Worm (Caenorhabditis elegans) whole organism, L1 larva: Measurements from ENCODE around the gene mlc-1.

ENCODE experiments used
- F16B12.6 ChIP-seq: fragments of 150-350 bp; optimal IDR thresholded peaks from 2 replicates; lab custom pipeline; 2014; ENCODE audit warnings: missing biosample characterization, missing genetic modification characterization
- Y116A8C.19 ChIP-seq: sonication (generic microtip); optimal IDR thresholded peaks from 2 replicates; lab custom pipeline; 2016; ENCODE audit warnings: missing compliant biosample characterization, missing genetic modification characterization, borderline replicate concordance
- aly-2 ChIP-seq: fragments of 150-350 bp; optimal IDR thresholded peaks from 2 replicates; lab custom pipeline; 2014; ENCODE audit warnings: missing biosample characterization, missing genetic modification characterization
- blmp-1 ChIP-seq: fragments of 150-350 bp; optimal IDR thresholded peaks from 2 replicates; lab custom pipeline; 2014; ENCODE audit warnings: missing biosample characterization, missing genetic modification characterization
- ceh-88 ChIP-seq: fragments of 200-800 bp; sonication (Bioruptor generic); IDR thresholded peaks from 2 replicates; pipeline ENCODE4 v1.3.6; 2022; ENCODE audit warnings: missing genetic modification characterization, missing compliant biosample characterization
- efl-1 ChIP-seq, 4 experiments: fragments of 150-350 bp; optimal IDR thresholded peaks in 3 of 4; peaks in 1 of 4; 1 replicate in 1 of 4; 2 replicates in 3 of 4; lab custom pipeline; 2014; ENCODE audit warnings: missing biosample characterization in 2 of 4, missing genetic modification characterization in 2 of 4, missing genetic modification reagents in 2 of 4
- efl-3 ChIP-seq: fragments of 200-800 bp; sonication (Bioruptor generic); optimal IDR thresholded peaks from 2 replicates; lab custom pipeline; 2018; ENCODE audit warnings: mild to moderate bottlenecking, missing genetic modification characterization, missing compliant biosample characterization
- elt-2 ChIP-seq: sonication (generic microtip); optimal IDR thresholded peaks from 2 replicates; lab custom pipeline; 2016; ENCODE audit warnings: missing genetic modification characterization, mild to moderate bottlenecking, inconsistent platforms, missing compliant biosample characterization, missing genetic modification reagents
- elt-3 ChIP-seq, 6 experiments: fragments of 150-350 bp in 1 of 6; sonication (generic microtip); optimal IDR thresholded peaks; 2 replicates each; lab custom pipeline; 2017 to 2018; ENCODE audit warnings: missing biosample characterization in 6 of 6, missing genetic modification characterization in 6 of 6, inconsistent platforms in 1 of 6
- ets-5 ChIP-seq: fragments of 200-800 bp; sonication (Bioruptor generic); IDR thresholded peaks from 2 replicates; pipeline ENCODE4 v1.3.6; 2022; ENCODE audit warnings: missing genetic modification characterization, missing compliant biosample characterization
- fkh-10 ChIP-seq: sonication (generic microtip); optimal IDR thresholded peaks from 2 replicates; lab custom pipeline; 2017; ENCODE audit warnings: missing biosample characterization, missing genetic modification reagents, missing genetic modification characterization
- fkh-4 ChIP-seq: sonication (generic microtip); optimal IDR thresholded peaks from 2 replicates; lab custom pipeline; 2016; ENCODE audit warnings: missing compliant biosample characterization, missing genetic modification characterization, borderline replicate concordance
- fos-1 ChIP-seq: fragments of 150-350 bp; optimal IDR thresholded peaks from 2 replicates; lab custom pipeline; 2014; ENCODE audit warnings: missing biosample characterization, missing genetic modification characterization
- grh-1 ChIP-seq: fragments of 200-800 bp; sonication (Bioruptor generic); IDR thresholded peaks from 2 replicates; pipeline ENCODE4 v1.3.6; 2022; ENCODE audit warnings: missing genetic modification reagents, missing genetic modification characterization, missing compliant biosample characterization
- hlh-4 ChIP-seq: sonication (generic microtip); optimal IDR thresholded peaks from 2 replicates; lab custom pipeline; 2016; ENCODE audit warnings: mild to moderate bottlenecking, missing genetic modification characterization, missing compliant biosample characterization
- hpl-2 ChIP-seq: fragments of 150-350 bp; optimal IDR thresholded peaks from 2 replicates; lab custom pipeline; 2014; ENCODE audit warnings: missing biosample characterization, missing genetic modification reagents, missing genetic modification characterization
- irx-1 ChIP-seq: sonication (generic microtip); optimal IDR thresholded peaks from 2 replicates; lab custom pipeline; 2016; ENCODE audit warnings: missing genetic modification characterization, missing compliant biosample characterization
- jun-1 ChIP-seq: fragments of 150-350 bp; optimal IDR thresholded peaks from 2 replicates; lab custom pipeline; 2014; ENCODE audit warnings: missing biosample characterization, missing genetic modification reagents, missing genetic modification characterization
- lin-13 ChIP-seq: fragments of 150-350 bp; optimal IDR thresholded peaks from 2 replicates; lab custom pipeline; 2014; ENCODE audit warnings: missing biosample characterization, missing genetic modification reagents, missing genetic modification characterization
- lin-14 ChIP-seq: fragments of 200-800 bp; sonication (Bioruptor generic); optimal IDR thresholded peaks from 2 replicates; lab custom pipeline; 2018; ENCODE audit warnings: mild to moderate bottlenecking, missing genetic modification characterization, moderate library complexity, missing compliant biosample characterization
- lin-35 ChIP-seq, 2 experiments: fragments of 150-350 bp; optimal IDR thresholded peaks; 2 replicates each; lab custom pipeline; 2014; ENCODE audit warnings: missing biosample characterization in 2 of 2, missing genetic modification characterization in 2 of 2, missing genetic modification reagents in 2 of 2
- lin-39 ChIP-seq: fragments of 150-350 bp; optimal IDR thresholded peaks from 2 replicates; lab custom pipeline; 2014; ENCODE audit warnings: missing biosample characterization, missing genetic modification reagents, missing genetic modification characterization
- lir-3 ChIP-seq: sonication (generic microtip); optimal IDR thresholded peaks from 2 replicates; lab custom pipeline; 2016; ENCODE audit warnings: mild to moderate bottlenecking, missing genetic modification characterization, moderate library complexity, missing compliant biosample characterization; ENCODE audit not compliant: poor library complexity
- lsy-2 ChIP-seq, 2 experiments: fragments of 150-350 bp; optimal IDR thresholded peaks; 2 replicates each; lab custom pipeline; 2014; ENCODE audit warnings: missing biosample characterization in 2 of 2, missing genetic modification characterization in 2 of 2
- mab-9 ChIP-seq: fragments of 200-800 bp; sonication (Bioruptor generic); IDR thresholded peaks from 2 replicates; pipeline ENCODE4 v1.3.6; 2022; ENCODE audit warnings: missing genetic modification reagents, missing genetic modification characterization, missing compliant biosample characterization
- mdl-1 ChIP-seq, 2 experiments: fragments of 150-350 bp; optimal IDR thresholded peaks; 2 replicates each; lab custom pipeline; 2014 to 2017; ENCODE audit warnings: missing biosample characterization in 2 of 2, missing genetic modification characterization in 2 of 2, inconsistent platforms in 1 of 2
- mef-2 ChIP-seq: fragments of 150-350 bp; optimal IDR thresholded peaks from 2 replicates; lab custom pipeline; 2014; ENCODE audit warnings: missing biosample characterization, missing genetic modification characterization
- nhr-11 ChIP-seq: fragments of 150-350 bp; optimal IDR thresholded peaks from 2 replicates; lab custom pipeline; 2014; ENCODE audit warnings: missing biosample characterization, missing genetic modification characterization
- nhr-19 ChIP-seq: fragments of 200-800 bp; sonication (Bioruptor generic); conservative IDR thresholded peaks from 2 replicates; pipeline ENCODE4 v1.3.6; 2022; ENCODE audit warnings: missing genetic modification characterization, missing compliant biosample characterization
- nhr-20 ChIP-seq: sonication (generic microtip); optimal IDR thresholded peaks from 2 replicates; lab custom pipeline; 2016; ENCODE audit warnings: mild to moderate bottlenecking, missing genetic modification characterization, missing compliant biosample characterization
- nhr-47 ChIP-seq: sonication (generic microtip); optimal IDR thresholded peaks from 2 replicates; lab custom pipeline; 2016; ENCODE audit warnings: mild to moderate bottlenecking, missing genetic modification characterization, moderate library complexity, missing compliant biosample characterization
- nhr-71 ChIP-seq: sonication (generic microtip); optimal IDR thresholded peaks from 2 replicates; lab custom pipeline; 2016; ENCODE audit warnings: mild to moderate bottlenecking, missing genetic modification characterization, moderate library complexity, missing compliant biosample characterization
- nhr-77 ChIP-seq: fragments of 150-350 bp; optimal IDR thresholded peaks from 2 replicates; lab custom pipeline; 2014; ENCODE audit warnings: missing biosample characterization, missing genetic modification characterization
- nhr-85 ChIP-seq: sonication (generic microtip); peaks from one replicate; lab custom pipeline; 2016; ENCODE audit warnings: missing genetic modification characterization, inconsistent platforms, missing compliant biosample characterization
- nhr-90 ChIP-seq: sonication (generic microtip); optimal IDR thresholded peaks from 2 replicates; lab custom pipeline; 2016; ENCODE audit warnings: mild to moderate bottlenecking, missing genetic modification characterization, missing compliant biosample characterization; ENCODE audit not compliant: poor library complexity
- pax-3 ChIP-seq: fragments of 200-800 bp; sonication (Bioruptor generic); optimal IDR thresholded peaks from 2 replicates; lab custom pipeline; 2018; ENCODE audit warnings: mild to moderate bottlenecking, missing genetic modification characterization, moderate library complexity, missing compliant biosample characterization
- pqm-1 ChIP-seq: sonication (generic microtip); optimal IDR thresholded peaks from 3 replicates; lab custom pipeline; 2017; ENCODE audit warnings: missing biosample characterization, missing genetic modification characterization
- snpc-4 ChIP-seq: fragments of 150-350 bp; optimal IDR thresholded peaks from 2 replicates; lab custom pipeline; 2014; ENCODE audit warnings: missing biosample characterization, missing genetic modification characterization
- snu-23 ChIP-seq: sonication (generic microtip); optimal IDR thresholded peaks from 2 replicates; lab custom pipeline; 2016; ENCODE audit warnings: missing genetic modification characterization, missing compliant biosample characterization
- sox-4 ChIP-seq: sonication (generic microtip); optimal IDR thresholded peaks from 2 replicates; lab custom pipeline; 2016; ENCODE audit warnings: missing genetic modification characterization, missing compliant biosample characterization
- swsn-7 ChIP-seq: sonication (generic microtip); optimal IDR thresholded peaks from 2 replicates; lab custom pipeline; 2016; ENCODE audit warnings: missing genetic modification characterization, missing compliant biosample characterization
- tlp-1 ChIP-seq: fragments of 150-350 bp; optimal IDR thresholded peaks from 2 replicates; lab custom pipeline; 2014; ENCODE audit warnings: missing biosample characterization, missing genetic modification characterization
- unc-130 ChIP-seq: fragments of 150-350 bp; optimal IDR thresholded peaks from 2 replicates; lab custom pipeline; 2017; ENCODE audit warnings: missing biosample characterization, missing genetic modification characterization, inconsistent platforms
- unc-30 ChIP-seq: sonication (generic microtip); optimal IDR thresholded peaks from 2 replicates; lab custom pipeline; 2017; ENCODE audit warnings: missing biosample characterization, missing genetic modification characterization
- unc-62 ChIP-seq: fragments of 150-350 bp; optimal IDR thresholded peaks from 2 replicates; lab custom pipeline; 2014; ENCODE audit warnings: missing biosample characterization, missing genetic modification reagents, missing genetic modification characterization
- unc-98 ChIP-seq: fragments of 200-800 bp; sonication (Bioruptor generic); IDR thresholded peaks from 2 replicates; pipeline ENCODE4 v1.3.6; 2022; ENCODE audit warnings: missing genetic modification characterization, missing compliant biosample characterization
- xbp-1 ChIP-seq: sonication (generic microtip); optimal IDR thresholded peaks from 2 replicates; lab custom pipeline; 2016; ENCODE audit warnings: missing genetic modification characterization, missing compliant biosample characterization
- ztf-4 ChIP-seq: fragments of 150-350 bp; optimal IDR thresholded peaks from 2 replicates; lab custom pipeline; 2014; ENCODE audit warnings: missing biosample characterization, missing genetic modification characterization

mlc-1 gene

ce11 chrX:17426712-17427111 is 32.3 kb upstream of the mlc-1 start:
- TF ChIP-seq efl-1 (optimal IDR thresholded peaks at IDR 0.05; lab: Kevin White, UChicago) (no peak), efl-1 (GFP tag; optimal IDR thresholded peaks at IDR 0.05 in 1 of 2; lab: Kevin White, UChicago) (no peak), lin-14 (GFP tag; lab: Kevin White, UChicago) (peak; percentile 22), nhr-85 (peak; percentile 94), mab-9 (GFP tag; lab: Robert Waterston, UW) (no peak), lin-13 (GFP tag; lab: Kevin White, UChicago) (no peak), mef-2 (tag; lab: Kevin White, UChicago) (no peak), Y116A8C.19 (no peak), grh-1 (GFP tag; lab: Robert Waterston, UW) (peak; percentile 63), irx-1 (tag; lab: Kevin White, UChicago) (no peak), nhr-90 (tag; lab: Kevin White, UChicago) (peak; percentile 14), mdl-1 (tag; optimal IDR thresholded peaks at IDR 0.05; lab: Kevin White, UChicago) (no peak), nhr-71 (tag; lab: Kevin White, UChicago) (peak; percentile 50), aly-2 (tag; lab: Kevin White, UChicago) (no peak), ztf-4 (no peak), unc-98 (GFP tag; lab: Robert Waterston, UW) (no peak), nhr-47 (tag; lab: Kevin White, UChicago) (no peak), jun-1 (tag; lab: Kevin White, UChicago) (no peak), snpc-4 (tag; lab: Kevin White, UChicago) (no peak), nhr-19 (GFP tag; lab: Robert Waterston, UW) (peak; percentile 9; the same call in 1 of the 2 replicates), nhr-20 (peak; percentile 80), pqm-1 (no peak), lin-35 (GFP tag; optimal IDR thresholded peaks at IDR 0.05; lab: Kevin White, UChicago) (peak in 1 of 2 experiments; percentile 22), nhr-11 (tag; lab: Kevin White, UChicago) (no peak), efl-3 (GFP tag; lab: Kevin White, UChicago) (no peak), ets-5 (GFP tag; lab: Robert Waterston, UW) (no peak), elt-2 (no peak), tlp-1 (tag; lab: Kevin White, UChicago) (no peak), snu-23 (GFP tag; lab: Kevin White, UChicago) (peak; percentile 18), ceh-88 (GFP tag; lab: Robert Waterston, UW) (no peak), unc-62 (no peak), pax-3 (tag; lab: Kevin White, UChicago) (no peak), fkh-4 (tag; lab: Kevin White, UChicago) (no peak), sox-4 (tag; lab: Kevin White, UChicago) (no peak), elt-3 (tag; optimal IDR thresholded peaks at IDR 0.05; lab: Kevin White, UChicago) (peak in 1 of 6 experiments; percentile 11), lsy-2 (tag; optimal IDR thresholded peaks at IDR 0.05; lab: Kevin White, UChicago) (peak in 1 of 2 experiments; percentile 44)

DNA sequence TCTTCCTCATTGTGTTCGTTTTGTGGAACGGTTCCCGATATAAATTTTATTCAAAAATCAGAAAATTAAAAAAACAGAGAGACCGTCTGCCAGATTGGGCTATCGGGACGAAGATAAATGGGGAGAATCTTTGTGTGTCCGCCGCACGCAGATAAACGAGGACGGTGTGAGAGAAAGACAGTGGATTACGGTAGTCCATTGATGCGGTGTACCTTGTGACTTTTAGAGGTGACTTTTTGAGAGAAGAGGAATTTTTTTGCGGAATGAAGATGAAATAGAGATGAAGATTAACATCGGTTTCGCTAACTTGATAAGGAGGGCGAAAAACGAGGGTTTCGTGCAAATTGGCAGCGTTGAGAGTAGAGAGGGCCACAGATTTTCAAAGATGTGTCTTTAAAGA is 31.2 kb upstream of the mlc-1 start:
- TF ChIP-seq efl-3 (GFP tag; lab: Kevin White, UChicago): peak; percentile 10
- peak; percentile 77 for TF ChIP-seq nhr-71 (tag; lab: Kevin White, UChicago)
- TF ChIP-seq fos-1: no peak
- TF ChIP-seq nhr-20: peak; percentile 87
- no peak for TF ChIP-seq lir-3 (tag; lab: Kevin White, UChicago)
- TF ChIP-seq lsy-2 (tag; optimal IDR thresholded peaks at IDR 0.05; lab: Kevin White, UChicago): peak; percentile 70 to 93
- TF ChIP-seq fkh-10 (GFP tag; lab: Kevin White, UChicago): no peak
- peak; percentile 46; the same call in 1 of the 2 replicates for TF ChIP-seq grh-1 (GFP tag; lab: Robert Waterston, UW)
- peak; percentile 72 for TF ChIP-seq snu-23 (GFP tag; lab: Kevin White, UChicago)
- no peak for TF ChIP-seq snpc-4 (tag; lab: Kevin White, UChicago)
- TF ChIP-seq elt-3 (tag; optimal IDR thresholded peaks at IDR 0.05; lab: Kevin White, UChicago): peak in 3 of 6 experiments; percentile 26 to 93 (median 59)
- TF ChIP-seq blmp-1 (tag; lab: Kevin White, UChicago): peak; percentile 91
- no peak for TF ChIP-seq nhr-77 (tag; lab: Kevin White, UChicago)
- TF ChIP-seq nhr-47 (tag; lab: Kevin White, UChicago): peak; percentile 45
- peak in 1 of 2 experiments; percentile 41 for TF ChIP-seq lin-35 (GFP tag; optimal IDR thresholded peaks at IDR 0.05; lab: Kevin White, UChicago)
- no peak for TF ChIP-seq pax-3 (tag; lab: Kevin White, UChicago)
- no peak for TF ChIP-seq xbp-1
- no peak for TF ChIP-seq unc-30 (tag; lab: Kevin White, UChicago)
- no peak for TF ChIP-seq lin-39
- peak; percentile 68 for TF ChIP-seq nhr-90 (tag; lab: Kevin White, UChicago)
- peak; percentile 48 for TF ChIP-seq nhr-19 (GFP tag; lab: Robert Waterston, UW)
- no peak for TF ChIP-seq unc-98 (GFP tag; lab: Robert Waterston, UW)
- TF ChIP-seq swsn-7 (tag; lab: Kevin White, UChicago): no peak
- TF ChIP-seq unc-130 (tag; lab: Kevin White, UChicago): peak; percentile 25
- TF ChIP-seq hpl-2: no peak
- no peak for TF ChIP-seq F16B12.6 (tag; lab: Kevin White, UChicago)
- no peak for TF ChIP-seq aly-2 (tag; lab: Kevin White, UChicago)
- TF ChIP-seq nhr-85: peak; percentile 96
- TF ChIP-seq lin-14 (GFP tag; lab: Kevin White, UChicago): peak; percentile 81
- no peak for TF ChIP-seq hlh-4
- TF ChIP-seq efl-1 (optimal IDR thresholded peaks at IDR 0.05; lab: Kevin White, UChicago): no peak
- TF ChIP-seq efl-1 (GFP tag; optimal IDR thresholded peaks at IDR 0.05 in 1 of 2; lab: Kevin White, UChicago): no peak
- TF ChIP-seq mdl-1 (tag; optimal IDR thresholded peaks at IDR 0.05; lab: Kevin White, UChicago): peak in 1 of 2 experiments; percentile 65
